Worm (Caenorhabditis elegans) whole organism, L3 larva: ENCODE results near the gene arrd-14.

Experiments used
- ceh-28 ChIP-seq: fragments of 150-350 bp; optimal IDR thresholded peaks from 2 replicates; lab custom pipeline; 2014; ENCODE audit warnings: missing biosample characterization, missing genetic modification reagents, missing genetic modification characterization
- eor-1 ChIP-seq, 2 experiments: fragments of 150-350 bp; optimal IDR thresholded peaks; 2 replicates each; lab custom pipeline; 2014 to 2018; ENCODE audit warnings: missing biosample characterization in 2 of 2, missing genetic modification characterization in 2 of 2
- fkh-10 ChIP-seq: sonication (generic microtip); optimal IDR thresholded peaks from 2 replicates; lab custom pipeline; 2017; ENCODE audit warnings: missing biosample characterization, missing genetic modification reagents, missing genetic modification characterization
- fos-1 ChIP-seq: fragments of 150-350 bp; optimal IDR thresholded peaks from 2 replicates; lab custom pipeline; 2014; ENCODE audit warnings: missing biosample characterization, missing genetic modification characterization
- jun-1 ChIP-seq: fragments of 150-350 bp; optimal IDR thresholded peaks from 2 replicates; lab custom pipeline; 2014; ENCODE audit warnings: missing biosample characterization, missing genetic modification reagents, missing genetic modification characterization
- mdl-1 ChIP-seq: fragments of 150-350 bp; optimal IDR thresholded peaks from 2 replicates; lab custom pipeline; 2014; ENCODE audit warnings: missing biosample characterization, missing genetic modification characterization
- nfya-1 ChIP-seq: sonication (generic microtip); optimal IDR thresholded peaks from 2 replicates; lab custom pipeline; 2017; ENCODE audit warnings: missing genetic modification characterization, mild to moderate bottlenecking, missing compliant biosample characterization, antibody characterized with exemption, moderate library complexity; ENCODE audit not compliant: insufficient read depth
- nhr-11 ChIP-seq: fragments of 150-350 bp; optimal IDR thresholded peaks from 2 replicates; lab custom pipeline; 2014; ENCODE audit warnings: missing biosample characterization, missing genetic modification characterization
- nhr-12 ChIP-seq: fragments of 150-350 bp; optimal IDR thresholded peaks from 2 replicates; lab custom pipeline; 2014; ENCODE audit warnings: missing biosample characterization, missing genetic modification characterization
- nhr-237 ChIP-seq: fragments of 150-350 bp; optimal IDR thresholded peaks from 2 replicates; lab custom pipeline; 2014; ENCODE audit warnings: missing biosample characterization, missing genetic modification characterization
- nhr-28 ChIP-seq: fragments of 150-350 bp; optimal IDR thresholded peaks from 2 replicates; lab custom pipeline; 2014; ENCODE audit warnings: missing biosample characterization, missing genetic modification characterization
- sea-2 ChIP-seq: fragments of 150-350 bp; sonication (generic microtip); optimal IDR thresholded peaks from 4 replicates; lab custom pipeline; 2014; ENCODE audit warnings: missing biosample characterization, missing genetic modification reagents, missing genetic modification characterization
- ztf-4 ChIP-seq: fragments of 150-350 bp; optimal IDR thresholded peaks from 2 replicates; lab custom pipeline; 2014; ENCODE audit warnings: missing biosample characterization, missing genetic modification characterization

DNA sequence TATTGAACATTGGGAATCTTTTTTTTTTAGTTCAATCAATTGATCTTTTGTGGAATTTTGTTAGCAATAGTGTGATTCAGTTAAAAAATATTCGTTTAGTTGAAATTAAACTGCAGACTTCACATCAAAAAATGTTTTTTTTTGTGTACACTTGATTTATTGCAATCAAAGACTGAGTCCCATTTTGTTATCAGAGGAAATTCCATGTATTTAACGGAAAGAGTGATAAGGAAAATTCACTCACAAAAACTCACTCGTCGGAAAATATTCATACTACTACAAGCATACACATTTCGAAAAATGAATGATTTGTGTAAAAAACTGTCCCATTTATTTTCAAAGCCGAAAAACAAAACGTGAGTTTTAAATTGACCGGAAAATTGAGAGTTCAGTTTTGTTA is 19.2 kb downstream of the arrd-14 start, which contains the start of gene C01B9.1:
- TF ChIP-seq nhr-12 (tag; lab: Kevin White, UChicago) (no peak), eor-1 (tag; optimal IDR thresholded peaks at IDR 0.05; lab: Kevin White, UChicago) (no peak), nhr-28 (no peak), ztf-4 (tag; lab: Kevin White, UChicago) (no peak), fkh-10 (no peak), nhr-237 (tag; lab: Kevin White, UChicago) (no peak), sea-2 (GFP tag; lab: Kevin White, UChicago) (no peak), fos-1 (no peak), nhr-11 (tag; lab: Kevin White, UChicago) (no peak), jun-1 (tag; lab: Kevin White, UChicago) (no peak), nfya-1 (no peak), mdl-1 (tag; lab: Kevin White, UChicago) (no peak), ceh-28 (tag; lab: Kevin White, UChicago) (no peak)
